Worm (Caenorhabditis elegans) whole organism, midembryonic: Measurements from ENCODE around the gene odr-3.

Source experiments
- T22C8.4 ChIP-seq: fragments of 200-800 bp; sonication (Bioruptor generic); IDR thresholded peaks from 2 replicates; pipeline ENCODE4 v1.3.6; 2022; ENCODE audit warnings: missing genetic modification characterization, missing compliant biosample characterization
- flt-1 ChIP-seq: fragments of 200-800 bp; sonication (Bioruptor generic); IDR thresholded peaks from 2 replicates; pipeline ENCODE4 v1.3.6; 2022; ENCODE audit warnings: missing genetic modification characterization, missing compliant biosample characterization
- klf-2 ChIP-seq: fragments of 200-800 bp; sonication (Bioruptor generic); conservative IDR thresholded peaks from 2 replicates; pipeline ENCODE4 v1.3.6; 2022; ENCODE audit warnings: missing genetic modification reagents, missing genetic modification characterization, missing compliant biosample characterization
- med-1 ChIP-seq: sonication (generic microtip); optimal IDR thresholded peaks from 2 replicates; lab custom pipeline; 2017; ENCODE audit warnings: missing genetic modification characterization, mild to moderate bottlenecking, missing compliant biosample characterization, antibody characterized with exemption, missing genetic modification reagents; ENCODE audit not compliant: insufficient read depth
- tab-1 ChIP-seq: fragments of 200-800 bp; sonication (Bioruptor generic); IDR thresholded peaks from 2 replicates; pipeline ENCODE4 v1.3.6; 2022; ENCODE audit warnings: missing genetic modification characterization, missing compliant biosample characterization
- ztf-23 ChIP-seq: fragments of 200-800 bp; sonication (Bioruptor generic); IDR thresholded peaks from 2 replicates; pipeline ENCODE4 v1.3.6; 2022; ENCODE audit warnings: missing genetic modification reagents, missing genetic modification characterization, missing compliant biosample characterization

DNA sequence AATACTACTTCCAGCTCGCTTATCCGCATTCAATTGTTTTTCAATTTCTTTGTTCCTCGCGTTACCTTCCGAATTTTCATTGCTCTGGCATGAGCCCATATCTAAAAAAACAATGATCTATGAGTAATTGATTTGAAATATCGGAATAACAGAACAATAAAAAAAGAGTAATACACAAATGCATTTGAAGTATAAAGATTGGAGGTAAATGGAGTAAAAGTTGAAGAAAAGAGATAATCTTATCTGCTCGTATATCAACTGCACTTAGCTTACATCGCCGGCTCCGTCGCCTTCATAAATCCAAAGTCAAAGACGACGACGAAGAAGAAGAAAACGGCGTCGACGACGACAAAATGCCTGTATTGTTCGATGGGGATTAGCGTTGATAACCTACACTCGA lies at the start of gene odr-3:
- no peak for TF ChIP-seq ztf-23 (GFP tag; lab: Robert Waterston, UW)
- TF ChIP-seq klf-2 (GFP tag; lab: Robert Waterston, UW) = no peak
- no peak for TF ChIP-seq med-1 (GFP tag; lab: Kevin White, UChicago)
- TF ChIP-seq T22C8.4 (GFP tag; lab: Robert Waterston, UW) = no peak
- TF ChIP-seq tab-1 (GFP tag; lab: Robert Waterston, UW) = no peak
- TF ChIP-seq flt-1 (GFP tag; lab: Robert Waterston, UW) = no peak
